Worm (Caenorhabditis elegans): ENCODE measurements around the gene pdtf-1.

DNA sequence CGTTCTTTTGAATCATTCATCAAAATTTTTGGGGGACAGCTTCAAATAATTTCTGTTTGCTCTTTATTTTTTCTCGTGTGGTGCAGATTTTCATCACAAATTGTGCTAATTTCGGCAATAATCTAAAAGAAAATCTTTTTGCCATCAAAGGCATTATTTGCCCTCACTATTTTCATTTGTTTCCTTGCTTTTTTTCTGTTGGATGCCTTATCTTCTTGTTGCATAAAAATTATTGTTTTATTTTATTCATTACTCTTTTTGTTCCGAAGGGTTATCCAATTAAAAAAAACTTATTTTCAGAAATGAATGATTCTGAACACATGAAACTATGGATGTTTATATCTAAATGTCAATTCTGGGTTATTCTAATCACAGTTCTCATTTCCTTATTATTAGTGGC, 14.1 kb downstream of the pdtf-1 start, which contains the start of gene T01B11.1:
- TF ChIP-seq ceh-82 (tag; optimal IDR thresholded peaks at IDR 0.05) (no peak), unc-62 (GFP tag; optimal IDR thresholded peaks at IDR 0.05) (no peak), aha-1 (tag; optimal IDR thresholded peaks at IDR 0.05) (no peak), tbx-2 (tag; optimal IDR thresholded peaks at IDR 0.05) (no peak), nhr-20 (tag; optimal IDR thresholded peaks at IDR 0.05) (no peak), elt-2 (tag; optimal IDR thresholded peaks at IDR 0.05) (no peak), ama-1 (optimal IDR thresholded peaks at IDR 0.05) (no peak), alr-1 (tag; optimal IDR thresholded peaks at IDR 0.05; ENCODE audit: borderline replicate concordance) (no peak), efl-3 (GFP tag; optimal IDR thresholded peaks at IDR 0.05) (no peak), rnt-1 (tag; optimal IDR thresholded peaks at IDR 0.05) (no peak), lin-39 (tag; optimal IDR thresholded peaks at IDR 0.05) (no peak), nhr-19 (GFP tag; conservative IDR thresholded peaks at IDR 0.05) (no peak), lin-13 (GFP tag; optimal IDR thresholded peaks at IDR 0.05) (no peak), nhr-237 (tag; optimal IDR thresholded peaks at IDR 0.05) (no peak)
